Worm (Caenorhabditis elegans): ENCODE data around the gene F53H4.2.
A peak's percentile ranks its signal among the peaks of the same experiment; 100 is the strongest.

The F53H4.2 gene

ce11 chrX:15851013-15851412, 5.9 kb upstream of the F53H4.2 start:
- no peak for TF ChIP-seq mxl-3 (GFP tag; optimal IDR thresholded peaks at IDR 0.05)
- no peak for TF ChIP-seq R02D3.7 (tag; optimal IDR thresholded peaks at IDR 0.05)
- peak; percentile 51 for TF ChIP-seq set-16 (GFP tag; IDR thresholded peaks at IDR 0.05)
- TF ChIP-seq jun-1 (tag; optimal IDR thresholded peaks at IDR 0.05) = no peak
- TF ChIP-seq hif-1 (tag; optimal IDR thresholded peaks at IDR 0.05) = no peak
- TF ChIP-seq ces-1 (GFP tag; optimal IDR thresholded peaks at IDR 0.05) = no peak
- no peak for TF ChIP-seq lin-15B (tag; optimal IDR thresholded peaks at IDR 0.05)
- no peak for TF ChIP-seq lim-7 (GFP tag; IDR thresholded peaks at IDR 0.05)

DNA sequence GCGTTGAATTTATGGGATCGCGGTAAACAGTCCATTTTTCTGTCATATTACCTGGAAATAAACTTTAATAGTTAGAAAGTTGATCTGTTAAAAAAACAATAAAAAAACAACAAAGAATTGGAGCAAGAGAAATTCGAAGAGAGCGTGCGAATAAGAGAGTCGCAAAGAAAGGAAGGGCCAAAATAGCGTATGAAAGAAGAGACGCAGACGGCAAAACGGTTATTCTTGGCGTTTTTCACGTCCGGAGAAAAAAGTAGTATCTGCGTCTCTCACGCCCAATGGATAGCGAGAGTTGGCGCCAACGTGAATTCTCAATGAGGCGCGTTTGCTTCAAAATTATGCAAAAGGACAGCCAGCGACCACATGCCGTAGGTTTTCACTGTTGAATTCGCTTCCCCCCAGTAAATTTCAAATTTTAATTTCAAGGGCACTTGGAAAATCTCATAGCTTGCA, 3.6 kb downstream of the F53H4.2 start, which contains the start of gene F53H4.6:
TSS of gene F53H4.6 (minus strand) at position 51 of the 453 bp plus-strand sequence.
- TF ChIP-seq mes-2 (tag; optimal IDR thresholded peaks at IDR 0.05; ENCODE audit: poor library complexity, severe bottlenecking) (peak; percentile 50), D1046.2 (GFP tag; IDR thresholded peaks at IDR 0.05) (no peak), ctbp-1 (GFP tag; IDR thresholded peaks at IDR 0.05) (no peak; the same call in 1 of the 2 replicates), unc-39 (tag; optimal IDR thresholded peaks at IDR 0.05) (no peak), tra-1 (GFP tag; IDR thresholded peaks at IDR 0.05) (no peak), rbr-2 (tag; optimal IDR thresholded peaks at IDR 0.05) (peak; percentile 25), egl-27 (tag; optimal IDR thresholded peaks at IDR 0.05) (no peak), nhr-102 (tag; optimal IDR thresholded peaks at IDR 0.05) (no peak), zip-2 (tag; optimal IDR thresholded peaks at IDR 0.05) (no peak), snpc-4 (tag; optimal IDR thresholded peaks at IDR 0.05) (no peak), dpl-1 (GFP tag; optimal IDR thresholded peaks at IDR 0.05) (peak; percentile 27), ztf-7 (tag; optimal IDR thresholded peaks at IDR 0.05) (no peak), hmg-1.1 (GFP tag; IDR thresholded peaks at IDR 0.05) (peak; percentile 69), F37D6.2 (tag; optimal IDR thresholded peaks at IDR 0.05) (peak; percentile 19), snpc-1.2 (GFP tag; IDR thresholded peaks at IDR 0.05) (no peak), dve-1 (tag; optimal IDR thresholded peaks at IDR 0.05; ENCODE audit: insufficient read depth) (peak; percentile 3), zip-11 (GFP tag; IDR thresholded peaks at IDR 0.05) (no peak), lin-29 (GFP tag; IDR thresholded peaks at IDR 0.05) (no peak), jun-1 (tag; optimal IDR thresholded peaks at IDR 0.05) (no peak), pqm-1 (tag; optimal IDR thresholded peaks at IDR 0.05) (no peak), nhr-28 (tag; optimal IDR thresholded peaks at IDR 0.05) (no peak), Y105C5A.15 (GFP tag; IDR thresholded peaks at IDR 0.05) (no peak), lin-38 (GFP tag; IDR thresholded peaks at IDR 0.05) (peak; percentile 85), saeg-2 (GFP tag; IDR thresholded peaks at IDR 0.05) (no peak), dmd-9 (GFP tag; IDR thresholded peaks at IDR 0.05) (0 out of 2 replicates have a peak, but pooled peaks have one; percentile 39), nhr-10 (tag; optimal IDR thresholded peaks at IDR 0.05) (no peak), dmd-6 (GFP tag; IDR thresholded peaks at IDR 0.05) (0 out of 2 replicates have a peak, but pooled peaks have one; percentile 24), hlh-11 (tag; optimal IDR thresholded peaks at IDR 0.05) (peak; percentile 25), R02D3.7 (tag; optimal IDR thresholded peaks at IDR 0.05) (no peak), nhr-76 (tag; optimal IDR thresholded peaks at IDR 0.05) (no peak), mdl-1 (tag; optimal IDR thresholded peaks at IDR 0.05) (peak in 1 of 2 experiments; percentile 30), lin-1 (GFP tag; IDR thresholded peaks at IDR 0.05) (no peak), unc-62 (GFP tag; optimal IDR thresholded peaks at IDR 0.05 in 1 of 2) (no peak), unc-62 (tag; optimal IDR thresholded peaks at IDR 0.05) (no peak), daf-19 (GFP tag; conservative IDR thresholded peaks at IDR 0.05) (no peak), nhr-11 (tag; optimal IDR thresholded peaks at IDR 0.05) (peak; percentile 16)
